Fruit fly (Drosophila melanogaster): ENCODE results near the gene rhea.
A peak's percentile ranks its signal among the peaks of the same experiment; 100 is the strongest.

rhea gene

dm6 chr3L:8544710-8545109 is at the start of gene rhea:
Gene rhea, plus strand, starts transcription at chr3L:8545001.
- TF ChIP-seq sage (GFP tag; optimal IDR thresholded peaks at IDR 0.05): no peak
- TF ChIP-seq CG32264 (GFP tag; optimal IDR thresholded peaks at IDR 0.05): no peak
- no peak for TF ChIP-seq ey (GFP tag; optimal IDR thresholded peaks at IDR 0.05)
- no peak for TF ChIP-seq CrebA (GFP tag; optimal IDR thresholded peaks at IDR 0.05; ENCODE audit: borderline replicate concordance)
- no peak for TF ChIP-seq dmrt93B (GFP tag; optimal IDR thresholded peaks at IDR 0.05)
- peak; percentile 14 for TF ChIP-seq HLH106 (tag; optimal IDR thresholded peaks at IDR 0.05)
- peak; percentile 25 for TF ChIP-seq rgr (GFP tag; optimal IDR thresholded peaks at IDR 0.05)
- TF ChIP-seq usp (GFP tag; optimal IDR thresholded peaks at IDR 0.05): no peak
- TF ChIP-seq Rel (GFP tag; optimal IDR thresholded peaks at IDR 0.05): no peak
- TF ChIP-seq Rel (tag; optimal IDR thresholded peaks at IDR 0.05): peak; percentile 12
- peak; percentile 14 for TF ChIP-seq Hr83 (GFP tag; optimal IDR thresholded peaks at IDR 0.05; ENCODE audit: poor library complexity, severe bottlenecking)
- TF ChIP-seq dsf (GFP tag; optimal IDR thresholded peaks at IDR 0.05; ENCODE audit: borderline replicate concordance): peak; percentile 14
- TF ChIP-seq br (GFP tag; optimal IDR thresholded peaks at IDR 0.05): no peak
- TF ChIP-seq GATAd (GFP tag; optimal IDR thresholded peaks at IDR 0.05): no peak
- peak; percentile 27 for TF ChIP-seq h (GFP tag; optimal IDR thresholded peaks at IDR 0.05)
- TF ChIP-seq brk (GFP tag; optimal IDR thresholded peaks at IDR 0.05): no peak
- TF ChIP-seq Hr78 (GFP tag; optimal IDR thresholded peaks at IDR 0.05): no peak
- TF ChIP-seq tai (GFP tag; optimal IDR thresholded peaks at IDR 0.05): no peak
- no peak for TF ChIP-seq OdsH (GFP tag; optimal IDR thresholded peaks at IDR 0.05)
- TF ChIP-seq woc (GFP tag; optimal IDR thresholded peaks at IDR 0.05): no peak
- no peak for TF ChIP-seq CG9705 (GFP tag; optimal IDR thresholded peaks at IDR 0.05)
- TF ChIP-seq Vsx2 (GFP tag; optimal IDR thresholded peaks at IDR 0.05; ENCODE audit: partially characterized antibody): no peak
- no peak for TF ChIP-seq sv (GFP tag; optimal IDR thresholded peaks at IDR 0.05)
- peak; percentile 19 for TF ChIP-seq psq (GFP tag; optimal IDR thresholded peaks at IDR 0.05)
- no peak for TF ChIP-seq jim (GFP tag; optimal IDR thresholded peaks at IDR 0.05)

- TF ChIP-seq Sp1 (GFP tag; optimal IDR thresholded peaks at IDR 0.05): peak; percentile 47
- TF ChIP-seq foxo (GFP tag; optimal IDR thresholded peaks at IDR 0.05): peak in 1 of 2 experiments; percentile 72
- TF ChIP-seq dsf (GFP tag; optimal IDR thresholded peaks at IDR 0.05; ENCODE audit: borderline replicate concordance): no peak
- peak; percentile 16 for TF ChIP-seq jim (GFP tag; optimal IDR thresholded peaks at IDR 0.05)
- TF ChIP-seq lola (GFP tag; optimal IDR thresholded peaks at IDR 0.05): no peak
- no peak for TF ChIP-seq woc (GFP tag; optimal IDR thresholded peaks at IDR 0.05)
- TF ChIP-seq usp (GFP tag; optimal IDR thresholded peaks at IDR 0.05): no peak
- TF ChIP-seq ey (GFP tag; optimal IDR thresholded peaks at IDR 0.05): peak; percentile 56
- peak; percentile 41 for TF ChIP-seq Dif (GFP tag; optimal IDR thresholded peaks at IDR 0.05; ENCODE audit: partially characterized antibody)
- TF ChIP-seq sv (GFP tag; optimal IDR thresholded peaks at IDR 0.05): peak; percentile 49
- peak; percentile 78 for TF ChIP-seq Hr83 (GFP tag; optimal IDR thresholded peaks at IDR 0.05; ENCODE audit: poor library complexity, severe bottlenecking)
- TF ChIP-seq Rel (GFP tag; optimal IDR thresholded peaks at IDR 0.05): no peak
- TF ChIP-seq Rel (tag; optimal IDR thresholded peaks at IDR 0.05): peak; percentile 6
- peak; percentile 67 for TF ChIP-seq rgr (GFP tag; optimal IDR thresholded peaks at IDR 0.05)
- TF ChIP-seq OdsH (GFP tag; optimal IDR thresholded peaks at IDR 0.05): peak; percentile 58
- peak; percentile 60 for TF ChIP-seq HLH106 (tag; optimal IDR thresholded peaks at IDR 0.05)
- peak; percentile 23 for TF ChIP-seq CG9705 (GFP tag; optimal IDR thresholded peaks at IDR 0.05)
- peak; percentile 16 for TF ChIP-seq psq (GFP tag; optimal IDR thresholded peaks at IDR 0.05)
These were observed 37.8 kb upstream of the rhea start, which contains the start of gene CG43163 for dm6 chr3L:8506975-8507441. Gene CG43163, minus strand, starts transcription at chr3L:8507146.

dm6 chr3L:8509567-8510109 is 35.2 kb upstream of the rhea start, which contains the start of the genes ZC3H3 and Pus7:
Gene ZC3H3, minus strand, starts transcription at chr3L:8509763.
Gene Pus7, plus strand, starts transcription at chr3L:8510003.
- peak; percentile 33 for TF ChIP-seq psq (GFP tag; optimal IDR thresholded peaks at IDR 0.05)
- TF ChIP-seq brk (GFP tag; optimal IDR thresholded peaks at IDR 0.05): no peak
- TF ChIP-seq Myc (optimal IDR thresholded peaks at IDR 0.05): peak; percentile 35
- TF ChIP-seq HLH106 (tag; optimal IDR thresholded peaks at IDR 0.05): peak; percentile 3

DNA sequence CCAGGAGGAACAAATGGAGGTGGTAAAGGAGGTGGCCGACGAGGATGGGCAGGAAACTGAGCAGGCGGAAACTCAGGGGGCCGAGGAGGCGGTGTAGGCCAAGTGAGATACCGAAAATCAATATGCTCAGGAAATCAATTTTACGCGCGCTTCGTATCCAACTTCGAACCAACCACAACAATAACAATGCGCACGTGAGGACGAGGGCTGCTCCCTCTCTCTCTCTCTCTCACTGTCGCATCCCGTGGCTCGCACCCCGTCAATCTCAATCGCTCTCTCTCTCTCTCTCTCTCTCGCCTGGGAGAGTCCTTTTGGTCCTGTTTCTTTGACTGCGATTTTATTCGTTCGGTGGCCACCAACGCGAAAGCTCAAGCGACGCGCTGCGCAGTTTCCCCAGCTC is 32.4 kb upstream of the rhea start, which contains the start of gene CG6765:
Gene CG6765, plus strand, starts transcription at position 340 of the 400 bp plus-strand sequence.
- TF ChIP-seq rgr (GFP tag; optimal IDR thresholded peaks at IDR 0.05) (no peak), Dif (GFP tag; optimal IDR thresholded peaks at IDR 0.05; ENCODE audit: partially characterized antibody) (peak; percentile 46), pan (optimal IDR thresholded peaks at IDR 0.05) (no peak), Hr83 (GFP tag; optimal IDR thresholded peaks at IDR 0.05; ENCODE audit: poor library complexity, severe bottlenecking) (no peak), dsf (GFP tag; optimal IDR thresholded peaks at IDR 0.05; ENCODE audit: borderline replicate concordance) (no peak)
